Worm (Caenorhabditis elegans): ENCODE results near the gene hipr-1.

DNA sequence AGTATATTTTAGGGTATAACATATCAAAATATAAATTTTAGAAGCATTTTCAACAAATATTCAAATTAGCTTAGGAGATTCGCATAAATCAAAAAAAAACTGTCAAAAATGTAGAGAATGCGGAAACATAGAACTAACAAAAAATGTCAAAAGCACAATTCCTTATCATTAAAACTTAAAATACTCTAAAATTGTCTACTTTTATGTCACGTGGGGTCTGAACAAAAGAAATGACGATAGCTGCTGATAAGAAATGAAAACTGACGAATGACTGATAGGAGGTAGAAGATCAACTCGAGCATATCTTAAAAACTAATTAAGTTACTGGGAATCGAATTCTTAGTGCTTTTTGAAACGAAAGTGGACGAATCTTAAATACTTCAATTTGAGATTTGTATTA lies 13.7 kb downstream of the hipr-1 start:
- no peak for TF ChIP-seq snpc-4 (tag; optimal IDR thresholded peaks at IDR 0.05)
- no peak for TF ChIP-seq zag-1 (tag; optimal IDR thresholded peaks at IDR 0.05)
